Worm (Caenorhabditis elegans) whole organism, young adult: Measurements from ENCODE around the gene ebax-1.

Source experiments
- B0261.1 ChIP-seq: sonication (generic microtip); optimal IDR thresholded peaks from 2 replicates; lab custom pipeline; 2016; ENCODE audit warnings: mild to moderate bottlenecking, missing genetic modification characterization, moderate library complexity, missing compliant biosample characterization
- B0336.3 ChIP-seq: fragments of 200-800 bp; sonication (Bioruptor generic); IDR thresholded peaks from 2 replicates; pipeline ENCODE4 v1.3.6; 2022; ENCODE audit warnings: missing genetic modification characterization, missing compliant biosample characterization
- F10E7.11 ChIP-seq: sonication (generic microtip); optimal IDR thresholded peaks from 2 replicates; lab custom pipeline; 2017; ENCODE audit warnings: mild to moderate bottlenecking, missing genetic modification characterization, moderate library complexity, missing compliant biosample characterization
- F33H1.4 ChIP-seq: fragments of 200-800 bp; sonication (Bioruptor generic); IDR thresholded peaks from 2 replicates; pipeline ENCODE4 v1.3.6; 2022; ENCODE audit warnings: missing genetic modification reagents, missing genetic modification characterization, missing compliant biosample characterization
- F52B5.7 ChIP-seq: sonication (generic microtip); optimal IDR thresholded peaks from 2 replicates; lab custom pipeline; 2016; ENCODE audit warnings: mild to moderate bottlenecking, missing genetic modification characterization, missing compliant biosample characterization
- Y53G8AR.9 ChIP-seq: fragments of 200-800 bp; sonication (Bioruptor generic); conservative IDR thresholded peaks from 2 replicates; pipeline ENCODE4 v1.3.6; 2022; ENCODE audit warnings: missing genetic modification reagents, missing genetic modification characterization, missing compliant biosample characterization
- Y56A3A.18 ChIP-seq: fragments of 200-800 bp; sonication (Bioruptor generic); IDR thresholded peaks from 2 replicates; pipeline ENCODE4 v1.3.6; 2022; ENCODE audit warnings: missing genetic modification reagents, missing genetic modification characterization, missing compliant biosample characterization
- Y79H2A.3 ChIP-seq: fragments of 200-800 bp; sonication (Bioruptor generic); conservative IDR thresholded peaks from 2 replicates; pipeline ENCODE4 v1.3.6; 2022; ENCODE audit warnings: missing genetic modification reagents, missing genetic modification characterization, missing compliant biosample characterization
- Y95B8A.8 ChIP-seq: fragments of 200-800 bp; sonication (Bioruptor generic); IDR thresholded peaks from 2 replicates; pipeline ENCODE4 v1.3.6; 2022; ENCODE audit warnings: missing genetic modification reagents, missing genetic modification characterization, missing compliant biosample characterization
- atf-7 ChIP-seq: sonication (generic microtip); optimal IDR thresholded peaks from 2 replicates; lab custom pipeline; 2017; ENCODE audit warnings: mild to moderate bottlenecking, missing genetic modification characterization, missing compliant biosample characterization
- athp-1 ChIP-seq: sonication (generic microtip); optimal IDR thresholded peaks from 2 replicates; lab custom pipeline; 2017; ENCODE audit warnings: mild to moderate bottlenecking, missing genetic modification characterization, missing compliant biosample characterization
- attf-6 ChIP-seq: fragments of 200-800 bp; sonication (Bioruptor generic); IDR thresholded peaks from 2 replicates; pipeline ENCODE4 v1.3.6; 2022; ENCODE audit warnings: missing genetic modification reagents, missing genetic modification characterization, missing compliant biosample characterization
- ceh-58 ChIP-seq: fragments of 200-800 bp; sonication (Bioruptor generic); IDR thresholded peaks from 2 replicates; pipeline ENCODE4 v1.3.6; 2022; ENCODE audit warnings: missing genetic modification characterization, missing compliant biosample characterization
- ceh-79 ChIP-seq: sonication (generic microtip); optimal IDR thresholded peaks from 2 replicates; lab custom pipeline; 2017; ENCODE audit warnings: mild to moderate bottlenecking, missing genetic modification characterization, missing compliant biosample characterization
- dpff-1 ChIP-seq: sonication (generic microtip); optimal IDR thresholded peaks from 2 replicates; lab custom pipeline; 2017; ENCODE audit warnings: mild to moderate bottlenecking, missing genetic modification characterization, missing compliant biosample characterization
- efl-1 ChIP-seq: fragments of 150-350 bp; optimal IDR thresholded peaks from 2 replicates; lab custom pipeline; 2014; ENCODE audit warnings: missing biosample characterization, missing genetic modification reagents, missing genetic modification characterization
- egrh-3 ChIP-seq: fragments of 200-800 bp; sonication (Bioruptor generic); IDR thresholded peaks from 2 replicates; pipeline ENCODE4 v1.3.6; 2022; ENCODE audit warnings: missing genetic modification reagents, missing genetic modification characterization, missing compliant biosample characterization
- ets-4 ChIP-seq: fragments of 200-800 bp; sonication (Bioruptor generic); optimal IDR thresholded peaks from 2 replicates; lab custom pipeline; 2018; ENCODE audit warnings: mild to moderate bottlenecking, missing genetic modification characterization, missing compliant biosample characterization
- hmg-1.2 ChIP-seq: fragments of 200-800 bp; sonication (Bioruptor generic); IDR thresholded peaks from 2 replicates; pipeline ENCODE4 v1.3.6; 2022; ENCODE audit warnings: missing genetic modification reagents, missing genetic modification characterization, missing compliant biosample characterization
- hmg-20 ChIP-seq: fragments of 200-800 bp; sonication (Bioruptor generic); IDR thresholded peaks from 2 replicates; pipeline ENCODE4 v1.3.6; 2022; ENCODE audit warnings: missing genetic modification reagents, missing genetic modification characterization, missing compliant biosample characterization
- lag-1 ChIP-seq: fragments of 200-800 bp; sonication (Bioruptor generic); IDR thresholded peaks from 2 replicates; pipeline ENCODE4 v1.3.6; 2022; ENCODE audit warnings: missing genetic modification reagents, missing genetic modification characterization, missing compliant biosample characterization
- let-607 ChIP-seq, 2 experiments: fragments of 200-800 bp in 1 of 2; sonication (Bioruptor generic) in 1 of 2; sonication (generic microtip) in 1 of 2; optimal IDR thresholded peaks; 2 replicates each; lab custom pipeline; 2016 to 2018; ENCODE audit warnings: mild to moderate bottlenecking in 2 of 2, missing compliant biosample characterization in 2 of 2, missing genetic modification characterization in 2 of 2, moderate library complexity in 2 of 2, missing genotype in 1 of 2
- lin-26 ChIP-seq: fragments of 200-800 bp; sonication (Bioruptor generic); IDR thresholded peaks from 2 replicates; pipeline ENCODE4 v1.3.6; 2022; ENCODE audit warnings: missing genetic modification reagents, missing genetic modification characterization, missing compliant biosample characterization
- lin-35 ChIP-seq, 3 experiments: fragments of 150-350 bp in 2 of 3; sonication (generic microtip) in 1 of 3; optimal IDR thresholded peaks; 2 replicates each; lab custom pipeline; 2014 to 2018; ENCODE audit warnings: missing biosample characterization in 3 of 3, missing genetic modification characterization in 3 of 3, missing genetic modification reagents in 3 of 3
- lin-40 ChIP-seq: sonication (generic microtip); optimal IDR thresholded peaks from 2 replicates; lab custom pipeline; 2016; ENCODE audit warnings: missing genetic modification characterization, mild to moderate bottlenecking, missing compliant biosample characterization, missing genotype, missing genetic modification reagents
- lir-1 ChIP-seq: fragments of 200-800 bp; sonication (Bioruptor generic); conservative IDR thresholded peaks from 2 replicates; pipeline ENCODE4 v1.3.6; 2022; ENCODE audit warnings: missing genetic modification reagents, missing genetic modification characterization, missing compliant biosample characterization
- madf-8 ChIP-seq: fragments of 200-800 bp; sonication (Bioruptor generic); conservative IDR thresholded peaks from 2 replicates; pipeline ENCODE4 v1.3.6; 2022; ENCODE audit warnings: missing genetic modification reagents, missing genetic modification characterization, missing compliant biosample characterization
- mes-4 ChIP-seq: sonication (generic microtip); optimal IDR thresholded peaks from 2 replicates; lab custom pipeline; 2016; ENCODE audit warnings: missing genotype, missing genetic modification characterization, missing compliant biosample characterization
- mxl-1 ChIP-seq: sonication (generic microtip); optimal IDR thresholded peaks from 2 replicates; lab custom pipeline; 2016; ENCODE audit warnings: missing genetic modification characterization, missing compliant biosample characterization
- nfya-1 ChIP-seq: sonication (generic microtip); optimal IDR thresholded peaks from 2 replicates; lab custom pipeline; 2017; ENCODE audit warnings: antibody characterized with exemption, missing compliant biosample characterization, missing genetic modification characterization, borderline replicate concordance; ENCODE audit not compliant: insufficient read depth
- nhr-120 ChIP-seq: fragments of 200-800 bp; sonication (Bioruptor generic); IDR thresholded peaks from 2 replicates; pipeline ENCODE4 v1.3.6; 2022; ENCODE audit warnings: missing genetic modification characterization, missing compliant biosample characterization
- pha-4 ChIP-seq: fragments of 150-350 bp; sonication (generic microtip); optimal IDR thresholded peaks from 2 replicates; lab custom pipeline; 2014; ENCODE audit warnings: missing biosample characterization, missing genetic modification reagents, missing genetic modification characterization
- xnd-1 ChIP-seq: sonication (generic microtip); optimal IDR thresholded peaks from 2 replicates; lab custom pipeline; 2016; ENCODE audit warnings: missing genotype, missing genetic modification reagents, missing genetic modification characterization, missing compliant biosample characterization
- ztf-25 ChIP-seq: fragments of 200-800 bp; sonication (Bioruptor generic); IDR thresholded peaks from 2 replicates; pipeline ENCODE4 v1.3.6; 2022; ENCODE audit warnings: missing genetic modification reagents, missing genetic modification characterization, missing compliant biosample characterization
- ztf-6 ChIP-seq: fragments of 200-800 bp; sonication (Bioruptor generic); IDR thresholded peaks from 2 replicates; pipeline ENCODE4 v1.3.6; 2022; ENCODE audit warnings: missing genetic modification reagents, missing genetic modification characterization, missing compliant biosample characterization

ebax-1 gene

ce11 chrIV:10286655-10287054, at the start of gene ebax-1:
Gene ebax-1, plus strand, starts transcription at chrIV:10286955.
- TF ChIP-seq lin-26 (no peak), let-607 (tag; optimal IDR thresholded peaks at IDR 0.05; lab: Kevin White, UChicago) (no peak), hmg-1.2 (GFP tag; lab: Robert Waterston, UW) (no peak), F10E7.11 (tag; lab: Kevin White, UChicago) (no peak), Y79H2A.3 (no peak), F52B5.7 (no peak), athp-1 (no peak), ztf-25 (no peak)
- TF ChIP-seq, all 124 proteins: peak for 0

- TF ChIP-seq mxl-1 (tag; lab: Kevin White, UChicago) (no peak), ceh-79 (tag; lab: Kevin White, UChicago) (no peak), madf-8 (no peak), nfya-1 (tag; lab: Kevin White, UChicago) (no peak), xnd-1 (no peak), B0261.1 (tag; lab: Kevin White, UChicago) (no peak), nhr-120 (GFP tag; lab: Robert Waterston, UW) (no peak), ztf-6 (GFP tag; lab: Robert Waterston, UW) (no peak), lin-35 (GFP tag; optimal IDR thresholded peaks at IDR 0.05; lab: Kevin White, UChicago) (no peak), pha-4 (tag; lab: Kevin White, UChicago) (no peak), attf-6 (GFP tag; lab: Robert Waterston, UW) (no peak), mes-4 (tag; lab: Kevin White, UChicago) (no peak), lag-1 (no peak)
These were observed 47.7 kb upstream of the ebax-1 start, which contains the start of gene ech-8 for ce11 chrIV:10239045-10239444. Gene ech-8, minus strand, starts transcription at chrIV:10239176.

ce11 chrIV:10241659-10242058, 45.1 kb upstream of the ebax-1 start, which contains the start of gene lipl-7:
Gene lipl-7, minus strand, starts transcription at chrIV:10241823.
- TF ChIP-seq hmg-20 (GFP tag; lab: Robert Waterston, UW) (no peak), Y95B8A.8 (GFP tag; lab: Robert Waterston, UW) (no peak), efl-1 (GFP tag; lab: Kevin White, UChicago) (no peak), ets-4 (GFP tag; lab: Kevin White, UChicago) (no peak), Y56A3A.18 (no peak), B0336.3 (GFP tag; lab: Robert Waterston, UW) (no peak), atf-7 (tag; lab: Kevin White, UChicago) (no peak), F33H1.4 (GFP tag; lab: Robert Waterston, UW) (no peak), ceh-58 (GFP tag; lab: Robert Waterston, UW) (no peak), egrh-3 (GFP tag; lab: Robert Waterston, UW) (no peak), dpff-1 (tag; lab: Kevin White, UChicago) (no peak), lir-1 (no peak), mes-4 (tag; lab: Kevin White, UChicago) (no peak), lin-40 (tag; lab: Kevin White, UChicago) (no peak), Y53G8AR.9 (GFP tag; lab: Robert Waterston, UW) (no peak)
